Worm (Caenorhabditis elegans) whole organism, early embryonic: ENCODE results near the gene F37C4.6.

ENCODE experiments used
- B0310.2 ChIP-seq: sonication (generic microtip); optimal IDR thresholded peaks from 2 replicates; lab custom pipeline; 2016; ENCODE audit warnings: mild to moderate bottlenecking, missing genetic modification characterization, missing compliant biosample characterization
- F13C5.2 ChIP-seq: sonication (generic microtip); optimal IDR thresholded peaks from 2 replicates; lab custom pipeline; 2017; ENCODE audit warnings: mild to moderate bottlenecking, missing genetic modification characterization, inconsistent platforms, missing compliant biosample characterization
- ama-1 ChIP-seq: fragments of 150-350 bp; optimal IDR thresholded peaks from 2 replicates; lab custom pipeline; 2014
- ceh-13 ChIP-seq: fragments of 200-800 bp; sonication (Bioruptor generic); optimal IDR thresholded peaks from 2 replicates; lab custom pipeline; 2018; ENCODE audit warnings: mild to moderate bottlenecking, missing genetic modification characterization, missing compliant biosample characterization
- ceh-36 ChIP-seq: sonication (generic microtip); optimal IDR thresholded peaks from 2 replicates; lab custom pipeline; 2016; ENCODE audit warnings: missing genetic modification characterization, inconsistent platforms, missing compliant biosample characterization
- ets-7 ChIP-seq: sonication (generic microtip); optimal IDR thresholded peaks from 2 replicates; lab custom pipeline; 2016; ENCODE audit warnings: missing genotype, missing genetic modification characterization, missing compliant biosample characterization
- flt-1 ChIP-seq: fragments of 200-800 bp; sonication (Bioruptor generic); IDR thresholded peaks from 2 replicates; pipeline ENCODE4 v1.3.6; 2022; ENCODE audit warnings: missing genetic modification characterization, missing compliant biosample characterization
- hmbx-1 ChIP-seq: sonication (generic microtip); optimal IDR thresholded peaks from 2 replicates; lab custom pipeline; 2016; ENCODE audit warnings: mild to moderate bottlenecking, missing genetic modification characterization, missing compliant biosample characterization
- scrt-1 ChIP-seq: fragments of 200-800 bp; sonication (Bioruptor generic); IDR thresholded peaks from 2 replicates; pipeline ENCODE4 v1.3.6; 2022; ENCODE audit warnings: missing genetic modification characterization, missing compliant biosample characterization
- sea-1 ChIP-seq: fragments of 200-800 bp; sonication (Bioruptor generic); conservative IDR thresholded peaks from 2 replicates; pipeline ENCODE4 v1.3.6; 2022; ENCODE audit warnings: missing genetic modification characterization, missing compliant biosample characterization
- tbx-11 ChIP-seq: fragments of 200-800 bp; sonication (Bioruptor generic); IDR thresholded peaks from 2 replicates; pipeline ENCODE4 v1.3.6; 2022; ENCODE audit warnings: missing genetic modification characterization, missing compliant biosample characterization
- tra-4 ChIP-seq: sonication (generic microtip); optimal IDR thresholded peaks from 2 replicates; lab custom pipeline; 2017; ENCODE audit warnings: missing genetic modification characterization, missing compliant biosample characterization

- TF ChIP-seq flt-1 (GFP tag; lab: Robert Waterston, UW) (no peak), B0310.2 (tag; lab: Kevin White, UChicago) (no peak), tra-4 (tag; lab: Kevin White, UChicago) (no peak), ama-1 (lab: Kevin White, UChicago) (no peak), scrt-1 (GFP tag; lab: Robert Waterston, UW) (no peak), F13C5.2 (tag; lab: Kevin White, UChicago) (no peak), tbx-11 (GFP tag; lab: Robert Waterston, UW) (no peak), ets-7 (tag; lab: Kevin White, UChicago) (no peak), hmbx-1 (tag; lab: Kevin White, UChicago) (no peak), ceh-36 (tag; lab: Kevin White, UChicago) (no peak), ceh-13 (GFP tag; lab: Kevin White, UChicago) (no peak), sea-1 (GFP tag; lab: Robert Waterston, UW) (no peak)
Measured at ce11 chrIV:3907506-3908188, 29.5 kb upstream of the F37C4.6 start, which contains the start of the genes F56D6.22 and F56D6.12.
